Worm (Caenorhabditis elegans) whole organism, L1 larva: Measurements from ENCODE around the gene F20C5.5.
A peak's percentile ranks its signal among the peaks of the same experiment; 100 is the strongest.

Source experiments
- C04F5.9 ChIP-seq: sonication (generic microtip); optimal IDR thresholded peaks from 2 replicates; lab custom pipeline; 2016; ENCODE audit warnings: missing genetic modification characterization, missing compliant biosample characterization
- F16B12.6 ChIP-seq: fragments of 150-350 bp; optimal IDR thresholded peaks from 2 replicates; lab custom pipeline; 2014; ENCODE audit warnings: missing biosample characterization, missing genetic modification characterization
- alr-1 ChIP-seq: fragments of 200-800 bp; sonication (Bioruptor generic); optimal IDR thresholded peaks from 2 replicates; lab custom pipeline; 2018; ENCODE audit warnings: borderline replicate concordance, mild to moderate bottlenecking, missing genetic modification characterization, missing compliant biosample characterization
- ama-1 ChIP-seq: fragments of 150-350 bp; optimal IDR thresholded peaks from 2 replicates; lab custom pipeline; 2014
- ceh-8 ChIP-seq: fragments of 200-800 bp; sonication (Bioruptor generic); optimal IDR thresholded peaks from 2 replicates; lab custom pipeline; 2018; ENCODE audit warnings: mild to moderate bottlenecking, missing genetic modification characterization, moderate library complexity, missing compliant biosample characterization
- ceh-82 ChIP-seq, 3 experiments: fragments of 150-350 bp in 1 of 3; sonication (generic microtip) in 2 of 3; optimal IDR thresholded peaks; 2 replicates each; lab custom pipeline; 2014 to 2017; ENCODE audit warnings: missing biosample characterization in 3 of 3, missing genetic modification characterization in 3 of 3
- ceh-88 ChIP-seq: fragments of 200-800 bp; sonication (Bioruptor generic); IDR thresholded peaks from 2 replicates; pipeline ENCODE4 v1.3.6; 2022; ENCODE audit warnings: missing genetic modification characterization, missing compliant biosample characterization
- dpl-1 ChIP-seq, 3 experiments: fragments of 150-350 bp in 2 of 3; sonication (generic microtip) in 1 of 3; optimal IDR thresholded peaks; 2 replicates each; lab custom pipeline; 2014 to 2017; ENCODE audit warnings: missing biosample characterization in 3 of 3, missing genetic modification characterization in 3 of 3, missing genetic modification reagents in 3 of 3
- dsc-1 ChIP-seq: sonication (generic microtip); optimal IDR thresholded peaks from 2 replicates; lab custom pipeline; 2016; ENCODE audit warnings: mild to moderate bottlenecking, missing genetic modification characterization, missing compliant biosample characterization
- efl-1 ChIP-seq, 4 experiments: fragments of 150-350 bp; optimal IDR thresholded peaks in 3 of 4; peaks in 1 of 4; 1 replicate in 1 of 4; 2 replicates in 3 of 4; lab custom pipeline; 2014; ENCODE audit warnings: missing biosample characterization in 2 of 4, missing genetic modification characterization in 2 of 4, missing genetic modification reagents in 2 of 4
- egl-13 ChIP-seq: sonication (generic microtip); optimal IDR thresholded peaks from 2 replicates; lab custom pipeline; 2016; ENCODE audit warnings: missing genotype, missing genetic modification reagents, missing genetic modification characterization, missing compliant biosample characterization
- elt-2 ChIP-seq: sonication (generic microtip); optimal IDR thresholded peaks from 2 replicates; lab custom pipeline; 2016; ENCODE audit warnings: missing genetic modification characterization, mild to moderate bottlenecking, inconsistent platforms, missing compliant biosample characterization, missing genetic modification reagents
- elt-3 ChIP-seq, 6 experiments: fragments of 150-350 bp in 1 of 6; sonication (generic microtip); optimal IDR thresholded peaks; 2 replicates each; lab custom pipeline; 2017 to 2018; ENCODE audit warnings: missing biosample characterization in 6 of 6, missing genetic modification characterization in 6 of 6, inconsistent platforms in 1 of 6
- ets-5 ChIP-seq: fragments of 200-800 bp; sonication (Bioruptor generic); IDR thresholded peaks from 2 replicates; pipeline ENCODE4 v1.3.6; 2022; ENCODE audit warnings: missing genetic modification characterization, missing compliant biosample characterization
- grh-1 ChIP-seq: fragments of 200-800 bp; sonication (Bioruptor generic); IDR thresholded peaks from 2 replicates; pipeline ENCODE4 v1.3.6; 2022; ENCODE audit warnings: missing genetic modification reagents, missing genetic modification characterization, missing compliant biosample characterization
- hlh-4 ChIP-seq: sonication (generic microtip); optimal IDR thresholded peaks from 2 replicates; lab custom pipeline; 2016; ENCODE audit warnings: mild to moderate bottlenecking, missing genetic modification characterization, missing compliant biosample characterization
- hpl-2 ChIP-seq: fragments of 150-350 bp; optimal IDR thresholded peaks from 2 replicates; lab custom pipeline; 2014; ENCODE audit warnings: missing biosample characterization, missing genetic modification reagents, missing genetic modification characterization
- lin-13 ChIP-seq: fragments of 150-350 bp; optimal IDR thresholded peaks from 2 replicates; lab custom pipeline; 2014; ENCODE audit warnings: missing biosample characterization, missing genetic modification reagents, missing genetic modification characterization
- lin-15B ChIP-seq: fragments of 150-350 bp; sonication (generic microtip); optimal IDR thresholded peaks from 3 replicates; lab custom pipeline; 2014; ENCODE audit warnings: missing biosample characterization, missing genetic modification characterization
- lin-39 ChIP-seq: fragments of 150-350 bp; optimal IDR thresholded peaks from 2 replicates; lab custom pipeline; 2014; ENCODE audit warnings: missing biosample characterization, missing genetic modification reagents, missing genetic modification characterization
- lir-3 ChIP-seq: sonication (generic microtip); optimal IDR thresholded peaks from 2 replicates; lab custom pipeline; 2016; ENCODE audit warnings: mild to moderate bottlenecking, missing genetic modification characterization, moderate library complexity, missing compliant biosample characterization; ENCODE audit not compliant: poor library complexity
- lsy-2 ChIP-seq, 2 experiments: fragments of 150-350 bp; optimal IDR thresholded peaks; 2 replicates each; lab custom pipeline; 2014; ENCODE audit warnings: missing biosample characterization in 2 of 2, missing genetic modification characterization in 2 of 2
- mab-9 ChIP-seq: fragments of 200-800 bp; sonication (Bioruptor generic); IDR thresholded peaks from 2 replicates; pipeline ENCODE4 v1.3.6; 2022; ENCODE audit warnings: missing genetic modification reagents, missing genetic modification characterization, missing compliant biosample characterization
- mdl-1 ChIP-seq, 2 experiments: fragments of 150-350 bp; optimal IDR thresholded peaks; 2 replicates each; lab custom pipeline; 2014 to 2017; ENCODE audit warnings: missing biosample characterization in 2 of 2, missing genetic modification characterization in 2 of 2, inconsistent platforms in 1 of 2
- mep-1 ChIP-seq: fragments of 150-350 bp; optimal IDR thresholded peaks from 2 replicates; lab custom pipeline; 2014; ENCODE audit warnings: missing biosample characterization, missing genetic modification characterization
- nhr-11 ChIP-seq: fragments of 150-350 bp; optimal IDR thresholded peaks from 2 replicates; lab custom pipeline; 2014; ENCODE audit warnings: missing biosample characterization, missing genetic modification characterization
- nhr-12 ChIP-seq: sonication (generic microtip); optimal IDR thresholded peaks from 2 replicates; lab custom pipeline; 2017; ENCODE audit warnings: missing biosample characterization, missing genetic modification characterization
- nhr-28 ChIP-seq: fragments of 150-350 bp; optimal IDR thresholded peaks from 2 replicates; lab custom pipeline; 2014; ENCODE audit warnings: missing biosample characterization, missing genetic modification characterization
- nhr-47 ChIP-seq: sonication (generic microtip); optimal IDR thresholded peaks from 2 replicates; lab custom pipeline; 2016; ENCODE audit warnings: mild to moderate bottlenecking, missing genetic modification characterization, moderate library complexity, missing compliant biosample characterization
- nhr-71 ChIP-seq: sonication (generic microtip); optimal IDR thresholded peaks from 2 replicates; lab custom pipeline; 2016; ENCODE audit warnings: mild to moderate bottlenecking, missing genetic modification characterization, moderate library complexity, missing compliant biosample characterization
- nhr-84 ChIP-seq: sonication (generic microtip); optimal IDR thresholded peaks from 2 replicates; lab custom pipeline; 2017; ENCODE audit warnings: missing biosample characterization, missing genetic modification characterization
- nhr-90 ChIP-seq: sonication (generic microtip); optimal IDR thresholded peaks from 2 replicates; lab custom pipeline; 2016; ENCODE audit warnings: mild to moderate bottlenecking, missing genetic modification characterization, missing compliant biosample characterization; ENCODE audit not compliant: poor library complexity
- pag-3 ChIP-seq: sonication (generic microtip); optimal IDR thresholded peaks from 2 replicates; lab custom pipeline; 2017; ENCODE audit warnings: missing genetic modification characterization, mild to moderate bottlenecking, missing compliant biosample characterization, antibody characterized with exemption, borderline replicate concordance; ENCODE audit not compliant: insufficient read depth
- pax-3 ChIP-seq: fragments of 200-800 bp; sonication (Bioruptor generic); optimal IDR thresholded peaks from 2 replicates; lab custom pipeline; 2018; ENCODE audit warnings: mild to moderate bottlenecking, missing genetic modification characterization, moderate library complexity, missing compliant biosample characterization
- pqm-1 ChIP-seq: sonication (generic microtip); optimal IDR thresholded peaks from 3 replicates; lab custom pipeline; 2017; ENCODE audit warnings: missing biosample characterization, missing genetic modification characterization
- rnt-1 ChIP-seq: sonication (generic microtip); optimal IDR thresholded peaks from 2 replicates; lab custom pipeline; 2016; ENCODE audit warnings: mild to moderate bottlenecking, missing genetic modification characterization, moderate library complexity, missing compliant biosample characterization
- sox-4 ChIP-seq: sonication (generic microtip); optimal IDR thresholded peaks from 2 replicates; lab custom pipeline; 2016; ENCODE audit warnings: missing genetic modification characterization, missing compliant biosample characterization
- sup-37 ChIP-seq: fragments of 200-800 bp; sonication (Bioruptor generic); optimal IDR thresholded peaks from 2 replicates; lab custom pipeline; 2018; ENCODE audit warnings: mild to moderate bottlenecking, missing genetic modification characterization, missing compliant biosample characterization
- unc-30 ChIP-seq: sonication (generic microtip); optimal IDR thresholded peaks from 2 replicates; lab custom pipeline; 2017; ENCODE audit warnings: missing biosample characterization, missing genetic modification characterization
- unc-62 ChIP-seq: fragments of 150-350 bp; optimal IDR thresholded peaks from 2 replicates; lab custom pipeline; 2014; ENCODE audit warnings: missing biosample characterization, missing genetic modification reagents, missing genetic modification characterization
- unc-86 ChIP-seq: sonication (generic microtip); optimal IDR thresholded peaks from 2 replicates; lab custom pipeline; 2016; ENCODE audit warnings: missing genetic modification characterization, missing compliant biosample characterization
- vab-15 ChIP-seq: sonication (generic microtip); optimal IDR thresholded peaks from 2 replicates; lab custom pipeline; 2017; ENCODE audit warnings: missing genotype, mild to moderate bottlenecking, missing genetic modification characterization, missing compliant biosample characterization
- xbp-1 ChIP-seq: sonication (generic microtip); optimal IDR thresholded peaks from 2 replicates; lab custom pipeline; 2016; ENCODE audit warnings: missing genetic modification characterization, missing compliant biosample characterization
- zag-1 ChIP-seq: fragments of 150-350 bp; optimal IDR thresholded peaks from 2 replicates; lab custom pipeline; 2014; ENCODE audit warnings: missing biosample characterization, missing genetic modification characterization
- zip-4 ChIP-seq: fragments of 200-800 bp; sonication (Bioruptor generic); optimal IDR thresholded peaks from 2 replicates; lab custom pipeline; 2018; ENCODE audit warnings: mild to moderate bottlenecking, missing genetic modification characterization, moderate library complexity, missing compliant biosample characterization
- ztf-11 ChIP-seq, 2 experiments: sonication (generic microtip); optimal IDR thresholded peaks; 2 replicates each; lab custom pipeline; 2016 to 2017; ENCODE audit warnings: missing genetic modification characterization in 2 of 2, missing biosample characterization in 1 of 2, missing compliant biosample characterization in 1 of 2
- ztf-4 ChIP-seq: fragments of 150-350 bp; optimal IDR thresholded peaks from 2 replicates; lab custom pipeline; 2014; ENCODE audit warnings: missing biosample characterization, missing genetic modification characterization

F20C5.5 gene

DNA sequence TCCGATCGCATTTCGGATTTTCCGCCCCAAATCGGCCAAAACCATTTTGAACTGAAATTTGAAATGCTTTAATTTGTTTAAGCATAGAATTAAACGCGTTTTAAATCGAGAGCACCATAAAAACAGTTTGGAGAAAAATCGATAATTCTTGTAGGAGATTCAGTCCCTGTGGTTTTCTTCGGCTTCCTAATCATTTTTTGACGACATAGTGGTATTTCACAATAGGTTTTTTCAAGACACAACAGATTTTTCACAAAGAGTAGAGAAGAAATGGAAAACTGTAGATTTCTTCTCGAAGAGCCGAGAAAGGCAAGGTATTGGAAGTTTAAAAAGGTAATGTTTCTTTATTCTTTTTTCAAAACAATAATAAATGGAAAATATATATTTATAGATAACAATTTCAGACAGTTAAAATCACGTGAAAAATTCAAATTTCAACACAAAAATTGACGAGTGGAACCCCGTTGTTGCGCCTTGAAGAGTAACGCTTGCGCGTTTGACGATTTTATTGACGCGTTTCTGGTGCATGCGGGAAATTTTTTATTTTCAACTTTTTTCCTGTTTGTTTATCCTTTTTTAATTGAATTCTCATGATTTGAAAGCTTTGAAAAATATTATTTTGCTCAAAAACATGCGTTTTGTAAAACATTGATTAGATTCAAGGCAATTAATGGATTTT lies 25.6 kb downstream of the F20C5.5 start, which contains the start of gene F21D5.7 (continued):
- TF ChIP-seq F16B12.6 (peak; percentile 51), unc-86 (tag; lab: Kevin White, UChicago) (peak; percentile 67), hlh-4 (tag; lab: Kevin White, UChicago) (no peak), lin-15B (tag; lab: Kevin White, UChicago) (peak; percentile 65), xbp-1 (tag; lab: Kevin White, UChicago) (peak; percentile 84), C04F5.9 (tag; lab: Kevin White, UChicago) (peak; percentile 62), zag-1 (no peak), lin-39 (peak; percentile 79), pqm-1 (tag; lab: Kevin White, UChicago) (no peak), nhr-28 (tag; lab: Kevin White, UChicago) (no peak), ztf-11 (tag; optimal IDR thresholded peaks at IDR 0.05; lab: Kevin White, UChicago) (peak in 1 of 2 experiments; percentile 25), efl-1 (optimal IDR thresholded peaks at IDR 0.05; lab: Kevin White, UChicago) (peak; percentile 75 to 86), efl-1 (GFP tag; optimal IDR thresholded peaks at IDR 0.05 in 1 of 2; lab: Kevin White, UChicago) (peak; percentile 86 to 98), elt-3 (tag; optimal IDR thresholded peaks at IDR 0.05; lab: Kevin White, UChicago) (peak in 2 of 6 experiments; percentile 66 to 77), nhr-84 (tag; lab: Kevin White, UChicago) (no peak), mab-9 (GFP tag; lab: Robert Waterston, UW) (no peak), zip-4 (GFP tag; lab: Kevin White, UChicago) (peak; percentile 62), nhr-90 (tag; lab: Kevin White, UChicago) (peak; percentile 86), rnt-1 (tag; lab: Kevin White, UChicago) (peak; percentile 87), mdl-1 (tag; optimal IDR thresholded peaks at IDR 0.05; lab: Kevin White, UChicago) (peak in 1 of 2 experiments; percentile 79), dsc-1 (peak; percentile 80), nhr-71 (peak; percentile 89), alr-1 (no peak), ceh-88 (peak; percentile 36; the same call in 1 of the 2 replicates), sox-4 (peak; percentile 23), pax-3 (tag; lab: Kevin White, UChicago) (no peak), unc-30 (no peak), nhr-47 (peak; percentile 85), elt-2 (peak; percentile 81), sup-37 (GFP tag; lab: Kevin White, UChicago) (no peak), mep-1 (tag; lab: Kevin White, UChicago) (peak; percentile 90), unc-62 (no peak), lsy-2 (tag; optimal IDR thresholded peaks at IDR 0.05; lab: Kevin White, UChicago) (peak; percentile 86 to 88), ets-5 (GFP tag; lab: Robert Waterston, UW) (no peak), hpl-2 (GFP tag; lab: Kevin White, UChicago) (peak; percentile 33), lin-13 (GFP tag; lab: Kevin White, UChicago) (peak; percentile 72), grh-1 (GFP tag; lab: Robert Waterston, UW) (peak; percentile 61), ceh-82 (tag; optimal IDR thresholded peaks at IDR 0.05; lab: Kevin White, UChicago) (peak; percentile 70 to 79 (median 73)), vab-15 (tag; lab: Kevin White, UChicago) (no peak), ceh-8 (GFP tag; lab: Kevin White, UChicago) (no peak), ama-1 (no peak), nhr-11 (peak; percentile 61), ztf-4 (tag; lab: Kevin White, UChicago) (peak; percentile 33), dpl-1 (GFP tag; optimal IDR thresholded peaks at IDR 0.05; lab: Kevin White, UChicago) (peak; percentile 81 to 88 (median 87)), lir-3 (tag; lab: Kevin White, UChicago) (peak; percentile 46), egl-13 (tag; lab: Kevin White, UChicago) (peak; percentile 66), nhr-12 (tag; lab: Kevin White, UChicago) (no peak), pag-3 (tag; lab: Kevin White, UChicago) (no peak)
